Worm (Caenorhabditis elegans) whole organism, mixed stage, embryonic: ENCODE results near the gene sto-3.

Source experiments
- elt-3 ChIP-seq: fragments of 150-350 bp; optimal IDR thresholded peaks from 2 replicates; lab custom pipeline; 2014; ENCODE audit warnings: missing biosample characterization, missing genetic modification characterization
- lin-13 ChIP-seq: fragments of 150-350 bp; optimal IDR thresholded peaks from 2 replicates; lab custom pipeline; 2014; ENCODE audit warnings: missing biosample characterization, missing genetic modification characterization
- mab-5 ChIP-seq: fragments of 150-350 bp; optimal IDR thresholded peaks from 2 replicates; lab custom pipeline; 2014; ENCODE audit warnings: missing biosample characterization, missing genetic modification characterization
- mep-1 ChIP-seq: fragments of 150-350 bp; optimal IDR thresholded peaks from 2 replicates; lab custom pipeline; 2017; ENCODE audit warnings: missing biosample characterization, missing genetic modification reagents, missing genetic modification characterization, inconsistent platforms
- nhr-2 ChIP-seq: fragments of 150-350 bp; optimal IDR thresholded peaks from 2 replicates; lab custom pipeline; 2014; ENCODE audit warnings: missing biosample characterization, missing genetic modification characterization
- nhr-28 ChIP-seq: fragments of 150-350 bp; optimal IDR thresholded peaks from 2 replicates; lab custom pipeline; 2014; ENCODE audit warnings: missing biosample characterization, missing genetic modification characterization
- pha-4 ChIP-seq: fragments of 150-350 bp; optimal IDR thresholded peaks from 2 replicates; lab custom pipeline; 2018; ENCODE audit warnings: missing biosample characterization, missing genetic modification reagents, missing genetic modification characterization
- tbx-8 ChIP-seq: fragments of 200-800 bp; sonication (Bioruptor generic); optimal IDR thresholded peaks from 2 replicates; lab custom pipeline; 2018; ENCODE audit warnings: mild to moderate bottlenecking, missing genetic modification characterization, moderate library complexity, missing compliant biosample characterization
- unc-62 ChIP-seq: fragments of 150-350 bp; optimal IDR thresholded peaks from 2 replicates; lab custom pipeline; 2014; ENCODE audit warnings: missing biosample characterization, missing genetic modification reagents, missing genetic modification characterization
- ztf-11 ChIP-seq: fragments of 150-350 bp; optimal IDR thresholded peaks from 2 replicates; lab custom pipeline; 2014; ENCODE audit warnings: missing biosample characterization, missing genetic modification characterization

DNA sequence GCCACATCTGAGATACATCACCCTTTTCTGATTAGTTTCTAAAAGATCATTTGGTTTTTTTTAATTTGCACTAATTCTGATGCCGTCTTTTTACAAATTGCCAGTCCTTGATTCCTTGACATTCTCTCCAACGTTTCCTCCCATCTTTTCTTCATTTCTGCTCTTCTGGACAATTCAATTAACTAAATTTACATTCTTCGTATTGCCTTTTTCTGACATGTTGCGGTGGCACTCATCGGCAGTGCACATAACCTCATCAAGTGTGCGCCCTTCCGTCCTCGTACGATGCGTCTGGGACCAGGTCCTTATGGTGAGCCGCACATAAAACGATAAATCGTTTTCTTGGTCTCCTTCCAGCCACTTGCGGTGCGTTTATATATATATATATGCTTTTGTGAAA, 17.1 kb upstream of the sto-3 start:
- TF ChIP-seq unc-62 (no peak), mep-1 (tag; lab: Kevin White, UChicago) (no peak), mab-5 (tag; lab: Kevin White, UChicago) (no peak), pha-4 (tag; lab: Kevin White, UChicago) (no peak), lin-13 (tag; lab: Kevin White, UChicago) (no peak), nhr-28 (tag; lab: Kevin White, UChicago) (no peak), tbx-8 (GFP tag; lab: Kevin White, UChicago) (no peak), elt-3 (tag; lab: Kevin White, UChicago) (no peak), ztf-11 (tag; lab: Kevin White, UChicago) (no peak), nhr-2 (tag; lab: Kevin White, UChicago) (no peak)
